Fruit fly (Drosophila melanogaster) whole organism, embryonic: ENCODE data around the gene Psn.
A peak's percentile ranks its signal among the peaks of the same experiment; 100 is the strongest.

ENCODE experiments used
- Bgb ChIP-seq: fragments of 200-800 bp; sonication (Bioruptor generic); IDR thresholded peaks from 2 replicates; pipeline ENCODE4 v1.3.6; 2022; ENCODE audit warnings: missing biosample characterization, missing genetic modification characterization; ENCODE audit not compliant: partially characterized antibody
- CG10267 ChIP-seq: fragments of 200-800 bp; sonication (Bioruptor generic); optimal IDR thresholded peaks from 2 replicates; lab custom pipeline; 2018; ENCODE audit warnings: missing biosample characterization, mild to moderate bottlenecking, missing genetic modification characterization, moderate library complexity
- CG10543 ChIP-seq: fragments of 200-800 bp; sonication (Bioruptor generic); optimal IDR thresholded peaks from 3 replicates; lab custom pipeline; 2017; ENCODE audit warnings: missing biosample characterization, mild to moderate bottlenecking, missing genetic modification characterization, moderate library complexity
- CG10979 ChIP-seq: fragments of 200-800 bp; sonication (Bioruptor generic); optimal IDR thresholded peaks from 2 replicates; lab custom pipeline; 2018; ENCODE audit warnings: missing biosample characterization, mild to moderate bottlenecking, missing genetic modification characterization, moderate library complexity
- CG11093 ChIP-seq: fragments of 200-800 bp; sonication (Bioruptor generic); IDR thresholded peaks from 3 replicates; pipeline ENCODE4 v1.3.6; 2022; ENCODE audit warnings: missing biosample characterization, missing genetic modification characterization
- CG11504 ChIP-seq: fragments of 200-800 bp; sonication (Bioruptor generic); optimal IDR thresholded peaks from 3 replicates; lab custom pipeline; 2019; ENCODE audit warnings: missing biosample characterization, mild to moderate bottlenecking, missing genetic modification characterization, moderate library complexity
- CG12942 ChIP-seq: fragments of 200-800 bp; sonication (Bioruptor generic); optimal IDR thresholded peaks from 3 replicates; lab custom pipeline; 2016; ENCODE audit warnings: missing biosample characterization, missing genetic modification characterization
- CG14441 ChIP-seq: fragments of 200-800 bp; sonication (Bioruptor generic); IDR thresholded peaks from 2 replicates; pipeline ENCODE4 v1.3.6; 2022; ENCODE audit warnings: missing biosample characterization, missing genetic modification characterization
- CG15011 ChIP-seq: fragments of 200-800 bp; sonication (Bioruptor generic); optimal IDR thresholded peaks from 3 replicates; lab custom pipeline; 2018; ENCODE audit warnings: missing biosample characterization, mild to moderate bottlenecking, missing genetic modification characterization
- CG15514 ChIP-seq: fragments of 200-800 bp; sonication (Bioruptor generic); optimal IDR thresholded peaks from 3 replicates; lab custom pipeline; 2017; ENCODE audit warnings: missing biosample characterization, missing genetic modification characterization, mild to moderate bottlenecking, moderate library complexity, missing genetic modification reagents
- CG1647 ChIP-seq: fragments of 200-800 bp; sonication (Bioruptor generic); optimal IDR thresholded peaks from 3 replicates; lab custom pipeline; 2016; ENCODE audit warnings: missing biosample characterization, missing genetic modification characterization
- CG16863 ChIP-seq: fragments of 200-800 bp; sonication (Bioruptor generic); optimal IDR thresholded peaks from 3 replicates; lab custom pipeline; 2016; ENCODE audit warnings: missing biosample characterization, missing genetic modification characterization
- CG17186 ChIP-seq: fragments of 200-800 bp; sonication (Bioruptor generic); optimal IDR thresholded peaks from 3 replicates; lab custom pipeline; 2017; ENCODE audit warnings: missing biosample characterization, missing genetic modification reagents, missing genetic modification characterization
- CG17568 ChIP-seq: fragments of 200-800 bp; sonication (Bioruptor generic); optimal IDR thresholded peaks from 2 replicates; lab custom pipeline; 2018; ENCODE audit warnings: missing biosample characterization, mild to moderate bottlenecking, missing genetic modification characterization, moderate library complexity
- CG17802 ChIP-seq: fragments of 200-800 bp; sonication (Bioruptor generic); optimal IDR thresholded peaks from 2 replicates; lab custom pipeline; 2018; ENCODE audit warnings: missing biosample characterization, mild to moderate bottlenecking, missing genetic modification characterization, moderate library complexity
- CG18764 ChIP-seq: fragments of 200-800 bp; sonication (Bioruptor generic); optimal IDR thresholded peaks from 3 replicates; lab custom pipeline; 2016; ENCODE audit warnings: missing biosample characterization, missing genetic modification characterization
- CG3065 ChIP-seq: fragments of 200-800 bp; sonication (Bioruptor generic); optimal IDR thresholded peaks from 2 replicates; lab custom pipeline; 2016; ENCODE audit warnings: missing biosample characterization, missing genetic modification characterization
- CG34224 ChIP-seq: fragments of 200-800 bp; sonication (Bioruptor generic); IDR thresholded peaks from 3 replicates; pipeline ENCODE4 v1.3.6; 2022; ENCODE audit warnings: missing biosample characterization, missing genetic modification characterization; ENCODE audit not compliant: partially characterized antibody
- CG3726 ChIP-seq: fragments of 200-800 bp; sonication (Bioruptor generic); IDR thresholded peaks from 3 replicates; pipeline ENCODE4, ENCODE4 v1.3.6; 2022; ENCODE audit warnings: missing biosample characterization, missing genetic modification characterization
- CG4820 ChIP-seq: fragments of 200-800 bp; sonication (Bioruptor generic); optimal IDR thresholded peaks from 3 replicates; lab custom pipeline; 2016; ENCODE audit warnings: missing biosample characterization, missing genetic modification characterization
- CG6683 ChIP-seq: fragments of 200-800 bp; sonication (Bioruptor generic); optimal IDR thresholded peaks from 2 replicates; lab custom pipeline; 2017; ENCODE audit warnings: missing biosample characterization, mild to moderate bottlenecking, missing genetic modification characterization, missing genetic modification reagents
- CG7271 ChIP-seq: fragments of 200-800 bp; sonication (Bioruptor generic); optimal IDR thresholded peaks from 2 replicates; lab custom pipeline; 2018; ENCODE audit warnings: missing biosample characterization, mild to moderate bottlenecking, missing genetic modification characterization, moderate library complexity
- CG8290 ChIP-seq, 3 experiments: fragments of 200-800 bp; sonication (Bioruptor generic); optimal IDR thresholded peaks; 2 replicates each; lab custom pipeline; 2016 to 2019; ENCODE audit warnings: missing biosample characterization in 3 of 3, missing genetic modification characterization in 3 of 3, mild to moderate bottlenecking in 2 of 3, moderate library complexity in 1 of 3
- Chrac-16 ChIP-seq: fragments of 200-800 bp; sonication (Bioruptor generic); optimal IDR thresholded peaks from 3 replicates; lab custom pipeline; 2016; ENCODE audit warnings: missing biosample characterization, missing genetic modification characterization
- Deaf1 ChIP-seq: fragments of 200-800 bp; optimal IDR thresholded peaks from 3 replicates; lab custom pipeline; 2019; ENCODE audit warnings: missing biosample characterization, mild to moderate bottlenecking, missing genetic modification characterization, moderate library complexity
- Dfd ChIP-seq, 2 experiments: fragments of >200 bp; optimal IDR thresholded peaks; 2 replicates each; lab custom pipeline; 2017; ENCODE audit warnings: missing biosample characterization in 2 of 2, missing genetic modification characterization in 2 of 2
- Dref ChIP-seq: fragments of 200-800 bp; sonication (Bioruptor generic); IDR thresholded peaks from 2 replicates; pipeline ENCODE4 v1.3.6; 2022; ENCODE audit warnings: missing biosample characterization, missing genetic modification characterization
- E2f1 ChIP-seq: fragments of 200-800 bp; sonication (Bioruptor generic); IDR thresholded peaks from 2 replicates; pipeline ENCODE4 v1.3.6; 2022; ENCODE audit warnings: missing biosample characterization, missing genetic modification characterization
- HLH4C ChIP-seq: fragments of 200-800 bp; sonication (Bioruptor generic); IDR thresholded peaks from 3 replicates; pipeline ENCODE4 v1.3.6; 2022; ENCODE audit warnings: missing biosample characterization, missing genetic modification characterization; ENCODE audit not compliant: partially characterized antibody
- Hr39 ChIP-seq: fragments of >200 bp; optimal IDR thresholded peaks from 2 replicates; lab custom pipeline; 2017
- Hr78 ChIP-seq, 2 experiments: fragments of 200-800 bp in 1 of 2; fragments of >200 bp in 1 of 2; sonication (Bioruptor generic) in 1 of 2; optimal IDR thresholded peaks; 2 replicates each; lab custom pipeline; 2017 to 2019; ENCODE audit warnings: missing biosample characterization in 2 of 2, missing genetic modification characterization in 2 of 2, mild to moderate bottlenecking in 1 of 2, moderate library complexity in 1 of 2
- Kr ChIP-seq: fragments of 200-800 bp; sonication (Bioruptor generic); optimal IDR thresholded peaks from 2 replicates; lab custom pipeline; 2017; ENCODE audit warnings: missing biosample characterization, mild to moderate bottlenecking, missing genetic modification characterization
- Lhr ChIP-seq: fragments of 200-800 bp; sonication (Bioruptor generic); optimal IDR thresholded peaks from 3 replicates; lab custom pipeline; 2017; ENCODE audit warnings: mild to moderate bottlenecking, missing biosample characterization, missing genetic modification reagents, missing genetic modification characterization
- MESR4 ChIP-seq: fragments of 200-800 bp; sonication (Bioruptor generic); optimal IDR thresholded peaks from 2 replicates; lab custom pipeline; 2018; ENCODE audit warnings: missing biosample characterization, mild to moderate bottlenecking, missing genetic modification characterization, moderate library complexity
- Side ChIP-seq: fragments of 200-800 bp; sonication (Bioruptor generic); optimal IDR thresholded peaks from 2 replicates; lab custom pipeline; 2016; ENCODE audit warnings: missing biosample characterization, missing genetic modification characterization
- ab ChIP-seq: fragments of 200-800 bp; sonication (Bioruptor generic); optimal IDR thresholded peaks from 2 replicates; lab custom pipeline; 2016; ENCODE audit warnings: missing biosample characterization, missing genetic modification characterization
- danr ChIP-seq: fragments of 200-800 bp; sonication (Bioruptor generic); IDR thresholded peaks from 2 replicates; pipeline ENCODE4 v1.3.6; 2022; ENCODE audit warnings: missing biosample characterization, missing genetic modification characterization
- disco-r ChIP-seq: fragments of 200-800 bp; sonication (Bioruptor generic); optimal IDR thresholded peaks from 2 replicates; lab custom pipeline; 2016; ENCODE audit warnings: missing biosample characterization, missing genetic modification characterization
- dm ChIP-seq: fragments of 200-800 bp; sonication (Bioruptor generic); optimal IDR thresholded peaks from 3 replicates; lab custom pipeline; 2016; ENCODE audit warnings: missing biosample characterization, missing genetic modification characterization
- fru ChIP-seq: fragments of >200 bp; optimal IDR thresholded peaks from 2 replicates; lab custom pipeline; 2017
- ham ChIP-seq: fragments of 200-800 bp; sonication (Bioruptor generic); IDR thresholded peaks from 2 replicates; pipeline ENCODE4 v1.3.6; 2022; ENCODE audit warnings: missing biosample characterization, missing genetic modification characterization
- jumu ChIP-seq: fragments of 200-800 bp; sonication (Bioruptor generic); optimal IDR thresholded peaks from 3 replicates; lab custom pipeline; 2016; ENCODE audit warnings: missing biosample characterization, missing genetic modification characterization
- lab ChIP-seq: fragments of 200-800 bp; sonication (Bioruptor generic); optimal IDR thresholded peaks from 3 replicates; lab custom pipeline; 2017; ENCODE audit warnings: missing biosample characterization, missing genetic modification characterization, mild to moderate bottlenecking, moderate library complexity, missing genetic modification reagents
- lmd ChIP-seq: fragments of 200-800 bp; sonication (Bioruptor generic); IDR thresholded peaks from 2 replicates; pipeline ENCODE4 v1.3.6; 2022; ENCODE audit warnings: missing biosample characterization, missing genetic modification characterization
- onecut ChIP-seq: fragments of 200-800 bp; sonication (Bioruptor generic); IDR thresholded peaks from 2 replicates; pipeline ENCODE4 v1.3.6; 2022; ENCODE audit warnings: missing biosample characterization, missing genetic modification characterization
- row ChIP-seq: fragments of 200-800 bp; sonication (Bioruptor generic); IDR thresholded peaks from 3 replicates; pipeline ENCODE4 v1.3.6; 2022; ENCODE audit warnings: missing biosample characterization, missing genetic modification characterization
- sisA ChIP-seq: fragments of 200-800 bp; sonication (Bioruptor generic); IDR thresholded peaks from 2 replicates; pipeline ENCODE4 v1.3.6; 2022; ENCODE audit warnings: missing biosample characterization, missing genetic modification characterization
- trem ChIP-seq: fragments of 200-800 bp; optimal IDR thresholded peaks from 3 replicates; lab custom pipeline; 2019; ENCODE audit warnings: missing biosample characterization, mild to moderate bottlenecking, missing genetic modification characterization, moderate library complexity
- ttk ChIP-seq: fragments of 200-800 bp; sonication (Bioruptor generic); IDR thresholded peaks from 2 replicates; pipeline ENCODE4 v2.1.2; 2022; ENCODE audit warnings: missing biosample characterization, missing genetic modification characterization
- wdn ChIP-seq: fragments of 200-800 bp; sonication (Bioruptor generic); IDR thresholded peaks from 2 replicates; pipeline ENCODE4 v1.3.6; 2022; ENCODE audit warnings: missing biosample characterization, missing genetic modification characterization

Gene Psn

DNA sequence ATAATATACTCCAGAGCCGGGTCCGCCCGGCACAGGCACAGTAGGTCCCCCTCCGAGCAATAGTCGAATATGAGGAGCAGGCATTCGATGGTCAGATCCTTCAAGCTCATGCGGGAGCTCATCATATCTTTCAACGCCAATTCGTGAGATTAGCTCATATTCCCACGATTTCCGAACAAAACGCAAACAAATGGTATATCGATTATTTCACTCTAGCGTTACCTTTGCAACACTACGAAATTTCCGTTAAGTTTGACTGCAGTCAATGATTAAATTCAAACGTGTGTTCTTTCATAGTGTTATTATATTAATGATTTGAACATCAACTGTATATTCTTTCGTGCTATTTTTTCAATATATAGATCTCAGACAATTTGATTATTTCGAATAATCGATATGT, 38.9 kb upstream of the Psn start, which contains the start of gene CG33969 (continued):
- no peak for TF ChIP-seq Lhr
- no peak for TF ChIP-seq disco-r (GFP tag; lab: Kevin White, UChicago)
- no peak for TF ChIP-seq CG11093 (GFP tag; lab: Robert Waterston, UW)
- no peak for TF ChIP-seq CG18764
- TF ChIP-seq sisA (GFP tag; lab: Robert Waterston, UW): no peak
- TF ChIP-seq CG17568: no peak
- no peak for TF ChIP-seq wdn (GFP tag; lab: Robert Waterston, UW)
- peak; percentile 3 for TF ChIP-seq lab
- no peak for TF ChIP-seq fru
- TF ChIP-seq CG11504 (tag; lab: Kevin White, UChicago): peak; percentile 29
- no peak for TF ChIP-seq ham
- peak; percentile 6; the same call in 1 of the 2 replicates for TF ChIP-seq Bgb (GFP tag; lab: Robert Waterston, UW)
- no peak for TF ChIP-seq CG12942 (GFP tag; lab: Kevin White, UChicago)
- no peak for TF ChIP-seq Hr39 (lab: Kevin White, UChicago)
- TF ChIP-seq CG17186 (GFP tag; lab: Kevin White, UChicago): peak; percentile 62
- no peak for TF ChIP-seq CG17802 (tag; lab: Kevin White, UChicago)
- TF ChIP-seq CG10543: no peak
- TF ChIP-seq CG34224 (GFP tag; lab: Robert Waterston, UW): peak; percentile 49; the same call in 1 of the 3 replicates
- no peak for TF ChIP-seq Hr78 (GFP tag; optimal IDR thresholded peaks at IDR 0.05; lab: Kevin White, UChicago)
- TF ChIP-seq trem (tag; lab: Kevin White, UChicago): peak; percentile 33
- TF ChIP-seq MESR4 (GFP tag; lab: Kevin White, UChicago): peak; percentile 57
- peak; percentile 64 for TF ChIP-seq Dref (GFP tag; lab: Robert Waterston, UW)
- no peak for TF ChIP-seq CG14441 (GFP tag; lab: Robert Waterston, UW)
- TF ChIP-seq ab (GFP tag; lab: Kevin White, UChicago): no peak
- TF ChIP-seq CG6683 (GFP tag; lab: Kevin White, UChicago): no peak
- TF ChIP-seq HLH4C: peak; percentile 14; the same call in 1 of the 3 replicates
- TF ChIP-seq CG15514 (GFP tag; lab: Kevin White, UChicago): peak; percentile 42
- TF ChIP-seq, all 482 proteins: peak for 51

DNA sequence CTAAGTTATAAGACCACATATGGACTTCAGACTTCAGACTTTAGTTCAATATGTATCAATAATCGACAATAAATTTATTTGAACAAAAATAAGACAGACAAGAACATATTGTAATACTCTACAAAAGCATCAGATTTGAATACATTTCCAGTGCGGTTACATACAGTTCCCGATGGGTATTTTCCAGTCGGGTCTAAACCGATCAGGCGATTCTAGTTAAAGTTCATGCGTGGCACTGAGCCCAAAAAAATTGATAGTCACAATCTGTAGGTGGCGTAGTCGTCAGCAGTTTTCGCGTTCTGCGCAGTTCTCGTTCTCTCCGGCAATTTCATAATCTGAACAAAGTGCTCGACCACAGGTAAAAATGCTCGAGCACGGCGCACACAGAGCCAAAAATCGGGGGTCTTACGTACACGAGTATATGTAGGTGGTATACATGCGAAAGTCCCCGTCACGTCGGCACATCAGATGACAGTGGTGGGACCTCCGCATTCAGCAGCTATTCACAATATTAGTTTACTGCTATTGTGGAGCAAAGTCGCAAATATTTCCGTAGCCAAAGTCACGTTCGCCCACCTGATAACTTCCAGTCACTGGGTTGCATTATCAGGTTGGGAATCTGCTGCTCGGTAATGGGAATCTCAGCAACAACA, 36.9 kb upstream of the Psn start:
- TF ChIP-seq Kr (GFP tag; lab: Kevin White, UChicago) (no peak), CG3065 (no peak), wdn (GFP tag; lab: Robert Waterston, UW) (0 out of 2 replicates have a peak, but pooled peaks have one; percentile 7), dm (GFP tag; lab: Kevin White, UChicago) (no peak), CG1647 (peak; percentile 54), Chrac-16 (GFP tag; lab: Kevin White, UChicago) (peak; percentile 37), CG16863 (GFP tag; lab: Kevin White, UChicago) (no peak), jumu (no peak), CG10979 (tag; lab: Kevin White, UChicago) (no peak), CG10267 (tag; lab: Kevin White, UChicago) (no peak), row (peak; percentile 78), ab (GFP tag; lab: Kevin White, UChicago) (peak; percentile 39), CG8290 (GFP tag; optimal IDR thresholded peaks at IDR 0.05; lab: Kevin White, UChicago) (no peak), CG8290 (tag; optimal IDR thresholded peaks at IDR 0.05; lab: Kevin White, UChicago) (peak in 1 of 2 experiments; percentile 76), CG7271 (tag; lab: Kevin White, UChicago) (no peak), ttk (GFP tag; lab: Robert Waterston, UW) (no peak), onecut (GFP tag; lab: Robert Waterston, UW) (0 out of 2 replicates have a peak, but pooled peaks have one; percentile 12), lmd (GFP tag; lab: Robert Waterston, UW) (no peak; the same call in 1 of the 2 replicates), Deaf1 (peak; percentile 37), CG4820 (peak; percentile 59), Side (GFP tag; lab: Kevin White, UChicago) (no peak), CG3726 (GFP tag; lab: Robert Waterston, UW) (no peak), Dfd (GFP tag; optimal IDR thresholded peaks at IDR 0.05; lab: Kevin White, UChicago) (no peak), danr (GFP tag; lab: Robert Waterston, UW) (no peak), CG15011 (GFP tag; lab: Kevin White, UChicago) (peak; percentile 20), E2f1 (peak; percentile 54; the same call in 1 of the 2 replicates)
